Worm (Caenorhabditis elegans) whole organism, L2 larva: ENCODE measurements around the gene srm-5.
"Not testable (repeated sequence)": the region's sequence is repeated elsewhere in the genome, so short reads cannot be mapped to it uniquely, and the experiment has no call there.

Experiments
- ama-1 ChIP-seq: fragments of 150-350 bp; optimal IDR thresholded peaks from 2 replicates; lab custom pipeline; 2018; ENCODE audit warnings: inconsistent platforms
- blmp-1 ChIP-seq: sonication (generic microtip); optimal IDR thresholded peaks from 2 replicates; lab custom pipeline; 2017; ENCODE audit warnings: missing genetic modification characterization, mild to moderate bottlenecking, missing compliant biosample characterization, antibody characterized with exemption, moderate library complexity; ENCODE audit not compliant: insufficient read depth
- elt-3 ChIP-seq: sonication (generic microtip); optimal IDR thresholded peaks from 2 replicates; lab custom pipeline; 2017; ENCODE audit warnings: missing biosample characterization, missing genetic modification characterization
- gmeb-1 ChIP-seq: fragments of 150-350 bp; optimal IDR thresholded peaks from 2 replicates; lab custom pipeline; 2014; ENCODE audit warnings: missing biosample characterization, missing genetic modification characterization
- lsy-2 ChIP-seq, 2 experiments: fragments of 150-350 bp in 1 of 2; sonication (generic microtip) in 1 of 2; optimal IDR thresholded peaks; 2 replicates each; lab custom pipeline; 2014 to 2017; ENCODE audit warnings: missing biosample characterization in 2 of 2, missing genetic modification characterization in 2 of 2
- mab-5 ChIP-seq: fragments of 150-350 bp; optimal IDR thresholded peaks from 2 replicates; lab custom pipeline; 2014; ENCODE audit warnings: missing biosample characterization, missing genetic modification characterization
- nhr-11 ChIP-seq: fragments of 150-350 bp; optimal IDR thresholded peaks from 2 replicates; lab custom pipeline; 2014; ENCODE audit warnings: missing biosample characterization, missing genetic modification characterization
- nhr-129 ChIP-seq: fragments of 150-350 bp; optimal IDR thresholded peaks from 2 replicates; lab custom pipeline; 2014; ENCODE audit warnings: missing biosample characterization, missing genetic modification characterization
- nhr-77 ChIP-seq: fragments of 150-350 bp; optimal IDR thresholded peaks from 2 replicates; lab custom pipeline; 2014; ENCODE audit warnings: missing biosample characterization, missing genetic modification characterization

DNA sequence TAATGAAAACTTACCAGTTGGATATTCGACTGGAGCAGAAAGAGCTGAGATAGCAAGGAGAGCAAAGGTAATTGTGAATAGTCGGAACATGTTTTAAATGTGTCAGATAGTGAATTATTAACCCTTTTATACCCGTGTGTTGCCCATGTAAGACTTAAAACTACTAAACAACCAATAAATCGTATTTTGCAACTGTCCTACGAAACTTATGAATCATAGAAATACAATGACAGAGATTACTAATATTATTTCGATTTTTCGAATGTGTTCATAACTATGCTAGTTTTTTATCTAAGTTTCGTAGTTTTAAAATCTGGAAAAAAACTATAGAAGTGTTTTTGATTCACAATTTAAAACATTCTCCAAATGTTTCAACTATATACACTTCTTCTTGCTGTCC is 28.2 kb upstream of the srm-5 start, which contains the start of gene spig-4:
- not testable (repeated sequence) for TF ChIP-seq nhr-11 (tag; lab: Kevin White, UChicago); lsy-2 (tag; optimal IDR thresholded peaks at IDR 0.05; lab: Kevin White, UChicago); elt-3; nhr-77 (tag; lab: Kevin White, UChicago); gmeb-1 (tag; lab: Kevin White, UChicago); blmp-1; nhr-129 (tag; lab: Kevin White, UChicago); ama-1; mab-5
